Worm (Caenorhabditis elegans) whole organism, L2 larva: ENCODE data around the gene sto-5.

Source experiments
- C34F6.9 ChIP-seq: fragments of 150-350 bp; optimal IDR thresholded peaks from 2 replicates; lab custom pipeline; 2014; ENCODE audit warnings: missing biosample characterization, missing genetic modification characterization
- F13H6.1 ChIP-seq: sonication (generic microtip); optimal IDR thresholded peaks from 2 replicates; lab custom pipeline; 2016; ENCODE audit warnings: missing genetic modification characterization, missing compliant biosample characterization
- Y55F3AM.14 ChIP-seq: fragments of 200-800 bp; sonication (Bioruptor generic); optimal IDR thresholded peaks from 2 replicates; lab custom pipeline; 2018; ENCODE audit warnings: mild to moderate bottlenecking, missing genetic modification characterization, missing compliant biosample characterization
- ZK546.5 ChIP-seq: sonication (generic microtip); optimal IDR thresholded peaks from 2 replicates; lab custom pipeline; 2017; ENCODE audit warnings: missing biosample characterization, missing genetic modification characterization
- aly-2 ChIP-seq: fragments of 150-350 bp; optimal IDR thresholded peaks from 2 replicates; lab custom pipeline; 2014; ENCODE audit warnings: missing biosample characterization, missing genetic modification characterization
- ama-1 ChIP-seq: fragments of 150-350 bp; optimal IDR thresholded peaks from 2 replicates; lab custom pipeline; 2018; ENCODE audit warnings: inconsistent platforms
- blmp-1 ChIP-seq: sonication (generic microtip); optimal IDR thresholded peaks from 2 replicates; lab custom pipeline; 2017; ENCODE audit warnings: missing genetic modification characterization, mild to moderate bottlenecking, missing compliant biosample characterization, antibody characterized with exemption, moderate library complexity; ENCODE audit not compliant: insufficient read depth
- ceh-16 ChIP-seq: fragments of 150-350 bp; optimal IDR thresholded peaks from 2 replicates; lab custom pipeline; 2014; ENCODE audit warnings: missing biosample characterization, missing genetic modification characterization
- ceh-82 ChIP-seq: fragments of 150-350 bp; optimal IDR thresholded peaks from 2 replicates; lab custom pipeline; 2014; ENCODE audit warnings: missing biosample characterization, missing genetic modification characterization
- crh-2 ChIP-seq: sonication (generic microtip); optimal IDR thresholded peaks from 2 replicates; lab custom pipeline; 2017; ENCODE audit warnings: missing biosample characterization, missing genetic modification characterization
- egl-27 ChIP-seq: sonication (generic microtip); optimal IDR thresholded peaks from 3 replicates; lab custom pipeline; 2017; ENCODE audit warnings: missing biosample characterization, missing genetic modification reagents, missing genetic modification characterization
- elt-1 ChIP-seq: fragments of 150-350 bp; optimal IDR thresholded peaks from 2 replicates; lab custom pipeline; 2014; ENCODE audit warnings: missing biosample characterization, missing genetic modification characterization
- elt-3 ChIP-seq: sonication (generic microtip); optimal IDR thresholded peaks from 2 replicates; lab custom pipeline; 2017; ENCODE audit warnings: missing biosample characterization, missing genetic modification characterization
- fos-1 ChIP-seq: fragments of 150-350 bp; optimal IDR thresholded peaks from 2 replicates; lab custom pipeline; 2014; ENCODE audit warnings: missing biosample characterization, missing genetic modification characterization
- gmeb-1 ChIP-seq: fragments of 150-350 bp; optimal IDR thresholded peaks from 2 replicates; lab custom pipeline; 2014; ENCODE audit warnings: missing biosample characterization, missing genetic modification characterization
- lin-11 ChIP-seq: fragments of 150-350 bp; sonication (generic microtip); optimal IDR thresholded peaks from 2 replicates; lab custom pipeline; 2014; ENCODE audit warnings: missing biosample characterization, missing genetic modification characterization, inconsistent platforms, mixed read lengths
- lin-13 ChIP-seq: fragments of 150-350 bp; optimal IDR thresholded peaks from 2 replicates; lab custom pipeline; 2014; ENCODE audit warnings: missing biosample characterization, missing genetic modification reagents, missing genetic modification characterization
- lin-39 ChIP-seq: fragments of 150-350 bp; optimal IDR thresholded peaks from 2 replicates; lab custom pipeline; 2014; ENCODE audit warnings: missing biosample characterization, missing genetic modification reagents, missing genetic modification characterization
- lsy-2 ChIP-seq, 2 experiments: fragments of 150-350 bp in 1 of 2; sonication (generic microtip) in 1 of 2; optimal IDR thresholded peaks; 2 replicates each; lab custom pipeline; 2014 to 2017; ENCODE audit warnings: missing biosample characterization in 2 of 2, missing genetic modification characterization in 2 of 2
- mab-5 ChIP-seq: fragments of 150-350 bp; optimal IDR thresholded peaks from 2 replicates; lab custom pipeline; 2014; ENCODE audit warnings: missing biosample characterization, missing genetic modification characterization
- mbf-1 ChIP-seq: sonication (generic microtip); optimal IDR thresholded peaks from 2 replicates; lab custom pipeline; 2017; ENCODE audit warnings: missing biosample characterization, missing genetic modification characterization
- mdl-1 ChIP-seq, 2 experiments: fragments of 150-350 bp in 1 of 2; sonication (generic microtip) in 1 of 2; optimal IDR thresholded peaks; 2 replicates each; lab custom pipeline; 2017; ENCODE audit warnings: missing biosample characterization in 2 of 2, missing genetic modification characterization in 2 of 2
- nhr-10 ChIP-seq: sonication (generic microtip); optimal IDR thresholded peaks from 2 replicates; lab custom pipeline; 2017; ENCODE audit warnings: missing biosample characterization, missing genetic modification characterization
- nhr-12 ChIP-seq: fragments of 150-350 bp; optimal IDR thresholded peaks from 2 replicates; lab custom pipeline; 2014; ENCODE audit warnings: missing biosample characterization, missing genetic modification characterization
- nhr-129 ChIP-seq: fragments of 150-350 bp; optimal IDR thresholded peaks from 2 replicates; lab custom pipeline; 2014; ENCODE audit warnings: missing biosample characterization, missing genetic modification characterization
- nhr-21 ChIP-seq: fragments of 150-350 bp; optimal IDR thresholded peaks from 2 replicates; lab custom pipeline; 2014; ENCODE audit warnings: missing biosample characterization, missing genetic modification characterization
- nhr-25 ChIP-seq: fragments of 150-350 bp; sonication (generic microtip); optimal IDR thresholded peaks from 3 replicates; lab custom pipeline; 2014; ENCODE audit warnings: missing biosample characterization, missing genetic modification characterization
- nhr-6 ChIP-seq: fragments of 150-350 bp; optimal IDR thresholded peaks from 2 replicates; lab custom pipeline; 2014; ENCODE audit warnings: missing biosample characterization, missing genetic modification characterization
- nhr-77 ChIP-seq: fragments of 150-350 bp; optimal IDR thresholded peaks from 2 replicates; lab custom pipeline; 2014; ENCODE audit warnings: missing biosample characterization, missing genetic modification characterization
- peb-1 ChIP-seq: fragments of 150-350 bp; optimal IDR thresholded peaks from 2 replicates; lab custom pipeline; 2014; ENCODE audit warnings: missing biosample characterization, missing genetic modification characterization
- sem-4 ChIP-seq: fragments of 150-350 bp; optimal IDR thresholded peaks from 2 replicates; lab custom pipeline; 2014; ENCODE audit warnings: missing biosample characterization, missing genetic modification reagents, missing genetic modification characterization
- skn-1 ChIP-seq: sonication (generic microtip); optimal IDR thresholded peaks from 2 replicates; lab custom pipeline; 2017; ENCODE audit warnings: missing biosample characterization, missing genetic modification characterization
- sma-3 ChIP-seq: sonication (generic microtip); optimal IDR thresholded peaks from 2 replicates; lab custom pipeline; 2016; ENCODE audit warnings: missing genetic modification reagents, missing genetic modification characterization, missing compliant biosample characterization
- sma-9 ChIP-seq, 2 experiments: fragments of 150-350 bp in 1 of 2; sonication (generic microtip) in 1 of 2; optimal IDR thresholded peaks; 2 replicates each; lab custom pipeline; 2014 to 2016; ENCODE audit warnings: missing genetic modification characterization in 2 of 2, mild to moderate bottlenecking in 1 of 2, missing biosample characterization in 1 of 2, missing compliant biosample characterization in 1 of 2, missing genetic modification reagents in 1 of 2, moderate library complexity in 1 of 2
- snpc-4 ChIP-seq: fragments of 150-350 bp; optimal IDR thresholded peaks from 2 replicates; lab custom pipeline; 2014; ENCODE audit warnings: missing biosample characterization, missing genetic modification characterization
- unc-39 ChIP-seq: fragments of 150-350 bp; optimal IDR thresholded peaks from 2 replicates; lab custom pipeline; 2014; ENCODE audit warnings: missing biosample characterization, missing genetic modification characterization
- unc-55 ChIP-seq: fragments of 150-350 bp; sonication (generic microtip); optimal IDR thresholded peaks from 3 replicates; lab custom pipeline; 2014; ENCODE audit warnings: missing biosample characterization, missing genetic modification reagents, missing genetic modification characterization
- zag-1 ChIP-seq: fragments of 150-350 bp; optimal IDR thresholded peaks from 2 replicates; lab custom pipeline; 2014; ENCODE audit warnings: missing biosample characterization, missing genetic modification characterization
- ztf-1 ChIP-seq: fragments of 200-800 bp; sonication (Bioruptor generic); conservative IDR thresholded peaks from 2 replicates; pipeline ENCODE4 v1.3.6; 2022; ENCODE audit warnings: missing genetic modification characterization, missing compliant biosample characterization
- ztf-11 ChIP-seq: sonication (generic microtip); optimal IDR thresholded peaks from 2 replicates; lab custom pipeline; 2017; ENCODE audit warnings: missing biosample characterization, missing genetic modification characterization
- ztf-4 ChIP-seq: fragments of 150-350 bp; optimal IDR thresholded peaks from 2 replicates; lab custom pipeline; 2014; ENCODE audit warnings: missing biosample characterization, missing genetic modification characterization

The sto-5 gene

ce11 chrX:16799065-16799663 lies 26.1 kb downstream of the sto-5 start (continued):
- no peak for TF ChIP-seq blmp-1 (tag; lab: Kevin White, UChicago)
- TF ChIP-seq mab-5 = no peak
- peak; percentile 71 for TF ChIP-seq sma-9 (GFP tag; optimal IDR thresholded peaks at IDR 0.05; lab: Kevin White, UChicago)
- TF ChIP-seq sma-9 (tag; optimal IDR thresholded peaks at IDR 0.05; lab: Kevin White, UChicago) = no peak
- peak; percentile 55 for TF ChIP-seq nhr-6
- peak; percentile 78 for TF ChIP-seq sem-4
- TF ChIP-seq sma-3 = peak; percentile 34
- no peak for TF ChIP-seq elt-3 (tag; lab: Kevin White, UChicago)
- TF ChIP-seq nhr-21 (tag; lab: Kevin White, UChicago) = peak; percentile 43
- no peak for TF ChIP-seq gmeb-1 (tag; lab: Kevin White, UChicago)
- TF ChIP-seq lin-39 (tag; lab: Kevin White, UChicago) = no peak
- TF ChIP-seq ama-1 (lab: Kevin White, UChicago) = peak; percentile 73
- TF ChIP-seq elt-1 (tag; lab: Kevin White, UChicago) = no peak
- TF ChIP-seq ZK546.5 (tag; lab: Kevin White, UChicago) = no peak
- TF ChIP-seq, all 48 proteins: peak for 22

ce11 chrX:16798621-16799020 lies 26.6 kb downstream of the sto-5 start:
- TF ChIP-seq nhr-129 (tag; lab: Kevin White, UChicago) (peak; percentile 44), crh-2 (peak; percentile 9), lsy-2 (tag; optimal IDR thresholded peaks at IDR 0.05; lab: Kevin White, UChicago) (no peak), nhr-77 (tag; lab: Kevin White, UChicago) (no peak), unc-39 (tag; lab: Kevin White, UChicago) (no peak), Y55F3AM.14 (GFP tag; lab: Kevin White, UChicago) (no peak), aly-2 (tag; lab: Kevin White, UChicago) (no peak)
- TF ChIP-seq, all 48 proteins: peak for 2

DNA sequence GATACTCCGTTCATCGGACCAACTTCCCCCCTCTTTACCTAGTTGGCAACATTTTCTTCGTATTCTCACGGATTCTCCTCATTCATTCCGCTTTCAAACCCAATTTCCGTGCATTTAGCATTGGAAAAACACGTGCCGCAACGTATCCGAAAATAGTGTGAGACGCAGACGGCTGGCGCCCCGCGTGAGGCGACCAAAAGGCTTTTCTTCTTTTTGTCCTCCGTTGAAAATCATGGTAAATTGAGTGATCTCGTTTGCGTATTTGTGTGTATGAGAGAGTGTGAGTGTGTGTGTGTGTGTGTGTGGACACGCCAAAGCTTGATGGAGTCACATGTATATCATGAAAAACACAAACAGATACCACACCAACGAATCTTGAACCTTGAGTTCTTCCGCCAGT lies 28.4 kb downstream of the sto-5 start:
- TF ChIP-seq nhr-25 (tag; lab: Kevin White, UChicago) (peak; percentile 94), mab-5 (no peak), ztf-4 (tag; lab: Kevin White, UChicago) (peak; percentile 78), lsy-2 (tag; optimal IDR thresholded peaks at IDR 0.05; lab: Kevin White, UChicago) (peak in 1 of 2 experiments; percentile 89), sem-4 (peak; percentile 94), gmeb-1 (tag; lab: Kevin White, UChicago) (peak; percentile 68), ama-1 (lab: Kevin White, UChicago) (peak; percentile 65), nhr-12 (peak; percentile 31), ceh-82 (tag; lab: Kevin White, UChicago) (peak; percentile 33), fos-1 (peak; percentile 85), crh-2 (peak; percentile 97), mdl-1 (tag; optimal IDR thresholded peaks at IDR 0.05; lab: Kevin White, UChicago) (peak; percentile 94 to 97), zag-1 (tag; lab: Kevin White, UChicago) (peak; percentile 80), elt-1 (tag; lab: Kevin White, UChicago) (no peak), skn-1 (peak; percentile 74), lin-11 (tag; lab: Kevin White, UChicago) (peak; percentile 93), peb-1 (tag; lab: Kevin White, UChicago) (no peak), ceh-16 (tag; lab: Kevin White, UChicago) (peak; percentile 73), egl-27 (tag; lab: Kevin White, UChicago) (peak; percentile 88), blmp-1 (tag; lab: Kevin White, UChicago) (peak; percentile 78), ztf-1 (GFP tag; lab: Robert Waterston, UW) (no peak), nhr-129 (tag; lab: Kevin White, UChicago) (peak; percentile 99), nhr-10 (no peak), ZK546.5 (tag; lab: Kevin White, UChicago) (no peak), ztf-11 (tag; lab: Kevin White, UChicago) (no peak), Y55F3AM.14 (GFP tag; lab: Kevin White, UChicago) (peak; percentile 90), sma-3 (peak; percentile 91), mbf-1 (tag; lab: Kevin White, UChicago) (no peak), sma-9 (GFP tag; optimal IDR thresholded peaks at IDR 0.05; lab: Kevin White, UChicago) (peak; percentile 95), sma-9 (tag; optimal IDR thresholded peaks at IDR 0.05; lab: Kevin White, UChicago) (no peak), lin-13 (GFP tag; lab: Kevin White, UChicago) (peak; percentile 69), unc-39 (tag; lab: Kevin White, UChicago) (no peak), snpc-4 (tag; lab: Kevin White, UChicago) (peak; percentile 73), nhr-21 (tag; lab: Kevin White, UChicago) (peak; percentile 97), F13H6.1 (tag; lab: Kevin White, UChicago) (peak; percentile 94), unc-55 (peak; percentile 92), nhr-6 (peak; percentile 89), C34F6.9 (tag; lab: Kevin White, UChicago) (peak; percentile 97)
